Worm (Caenorhabditis elegans) whole organism, L1 larva: ENCODE measurements around the gene adt-1.

ENCODE experiments used
- ama-1 ChIP-seq: fragments of 150-350 bp; optimal IDR thresholded peaks from 2 replicates; lab custom pipeline; 2014
- ceh-82 ChIP-seq, 3 experiments: fragments of 150-350 bp in 1 of 3; sonication (generic microtip) in 2 of 3; optimal IDR thresholded peaks; 2 replicates each; lab custom pipeline; 2014 to 2017; ENCODE audit warnings: missing biosample characterization in 3 of 3, missing genetic modification characterization in 3 of 3
- ceh-90 ChIP-seq: sonication (generic microtip); optimal IDR thresholded peaks from 2 replicates; lab custom pipeline; 2016; ENCODE audit warnings: missing genetic modification characterization, missing compliant biosample characterization
- lir-3 ChIP-seq: sonication (generic microtip); optimal IDR thresholded peaks from 2 replicates; lab custom pipeline; 2016; ENCODE audit warnings: mild to moderate bottlenecking, missing genetic modification characterization, moderate library complexity, missing compliant biosample characterization; ENCODE audit not compliant: poor library complexity
- lsy-2 ChIP-seq, 2 experiments: fragments of 150-350 bp; optimal IDR thresholded peaks; 2 replicates each; lab custom pipeline; 2014; ENCODE audit warnings: missing biosample characterization in 2 of 2, missing genetic modification characterization in 2 of 2
- pag-3 ChIP-seq: sonication (generic microtip); optimal IDR thresholded peaks from 2 replicates; lab custom pipeline; 2017; ENCODE audit warnings: missing genetic modification characterization, mild to moderate bottlenecking, missing compliant biosample characterization, antibody characterized with exemption, borderline replicate concordance; ENCODE audit not compliant: insufficient read depth
- sptf-1 ChIP-seq: fragments of 150-350 bp; optimal IDR thresholded peaks from 2 replicates; lab custom pipeline; 2014; ENCODE audit warnings: missing biosample characterization, missing genetic modification characterization
- sup-37 ChIP-seq: fragments of 200-800 bp; sonication (Bioruptor generic); optimal IDR thresholded peaks from 2 replicates; lab custom pipeline; 2018; ENCODE audit warnings: mild to moderate bottlenecking, missing genetic modification characterization, missing compliant biosample characterization
- tbx-2 ChIP-seq: sonication (generic microtip); optimal IDR thresholded peaks from 2 replicates; lab custom pipeline; 2016; ENCODE audit warnings: missing genetic modification characterization, missing compliant biosample characterization
- unc-130 ChIP-seq: fragments of 150-350 bp; optimal IDR thresholded peaks from 2 replicates; lab custom pipeline; 2017; ENCODE audit warnings: missing biosample characterization, missing genetic modification characterization, inconsistent platforms

ce11 chrX:12702713-12703112 is 24.1 kb downstream of the adt-1 start:
- no peak for TF ChIP-seq ceh-90 (tag; lab: Kevin White, UChicago)
- TF ChIP-seq sptf-1 (tag; lab: Kevin White, UChicago): no peak
- TF ChIP-seq unc-130 (tag; lab: Kevin White, UChicago): no peak
- TF ChIP-seq sup-37 (GFP tag; lab: Kevin White, UChicago): no peak
- no peak for TF ChIP-seq pag-3 (tag; lab: Kevin White, UChicago)
- TF ChIP-seq tbx-2 (tag; lab: Kevin White, UChicago): no peak
- TF ChIP-seq ama-1 (lab: Kevin White, UChicago): no peak
- peak in 1 of 2 experiments; percentile 11 for TF ChIP-seq lsy-2 (tag; optimal IDR thresholded peaks at IDR 0.05; lab: Kevin White, UChicago)
- TF ChIP-seq ceh-82 (tag; optimal IDR thresholded peaks at IDR 0.05; lab: Kevin White, UChicago): no peak
- TF ChIP-seq lir-3 (tag; lab: Kevin White, UChicago): no peak
